Fruit fly (Drosophila melanogaster): ENCODE results near the gene Nufip.

The Nufip gene

DNA sequence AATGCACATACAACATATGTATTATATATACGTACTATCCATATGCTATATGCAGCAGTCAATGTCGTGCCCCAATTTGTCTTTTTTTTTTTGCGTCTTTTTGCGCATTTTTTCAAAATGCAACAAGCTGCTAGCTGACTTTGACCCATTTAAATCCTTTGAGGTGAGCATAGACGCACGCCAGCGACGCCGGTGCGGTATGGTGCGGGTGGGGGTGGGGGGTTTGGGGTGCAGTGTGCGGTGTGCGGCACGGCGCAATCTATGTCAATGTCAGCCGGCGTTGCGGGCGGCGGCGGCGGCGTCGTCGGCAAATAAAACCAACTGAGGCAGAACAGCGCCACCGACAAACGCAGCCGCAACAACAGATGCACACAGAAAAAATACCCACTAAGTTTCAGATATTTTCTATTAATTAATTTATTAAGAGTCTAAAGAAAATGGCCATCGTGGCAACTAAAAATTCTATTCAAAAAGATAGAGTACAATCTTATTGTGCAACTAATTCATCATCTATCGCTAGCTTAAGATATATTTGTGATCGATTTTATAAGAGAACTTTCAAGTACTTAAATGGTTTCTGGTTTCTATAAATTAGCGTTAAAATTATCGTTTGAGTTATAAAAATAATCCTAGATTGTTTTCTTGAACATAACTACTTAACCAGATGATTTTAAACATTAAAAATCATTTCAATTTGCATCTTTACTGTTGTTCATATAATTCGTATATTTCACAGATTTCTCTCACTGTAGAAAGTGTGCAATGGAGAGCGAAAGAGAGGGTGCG, 47.1 kb upstream of the Nufip start (continued):
- TF ChIP-seq Hmx (GFP tag; optimal IDR thresholded peaks at IDR 0.05) (no peak), Ptx1 (GFP tag; IDR thresholded peaks at IDR 0.05) (peak; percentile 29; the same call in 1 of the 2 replicates), CG4404 (GFP tag; IDR thresholded peaks at IDR 0.05) (no peak), CG42726 (GFP tag; IDR thresholded peaks at IDR 0.05; ENCODE audit: partially characterized antibody) (no peak), CG4424 (GFP tag; optimal IDR thresholded peaks at IDR 0.05) (peak; percentile 15), CkIIα-i1 (GFP tag; IDR thresholded peaks at IDR 0.05) (no peak), Fer2 (tag; optimal IDR thresholded peaks at IDR 0.05) (no peak), Dll (GFP tag; IDR thresholded peaks at IDR 0.05; ENCODE audit: partially characterized antibody) (no peak), bowl (GFP tag; IDR thresholded peaks at IDR 0.05) (no peak), CG8924 (tag; optimal IDR thresholded peaks at IDR 0.05) (peak; percentile 36), sd (tag; optimal IDR thresholded peaks at IDR 0.05) (no peak), CG11723 (GFP tag; optimal IDR thresholded peaks at IDR 0.05) (no peak), pho (GFP tag; optimal IDR thresholded peaks at IDR 0.05) (no peak), CG17912 (GFP tag; optimal IDR thresholded peaks at IDR 0.05) (no peak), hkb (optimal IDR thresholded peaks at IDR 0.05) (no peak), hkb (GFP tag; IDR thresholded peaks at IDR 0.05) (peak; percentile 10; the same call in 1 of the 2 replicates), Hmr (GFP tag; optimal IDR thresholded peaks at IDR 0.05) (no peak), CG30403 (GFP tag; optimal IDR thresholded peaks at IDR 0.05) (peak; percentile 33), NC2α (GFP tag; optimal IDR thresholded peaks at IDR 0.05) (no peak), zen (tag; optimal IDR thresholded peaks at IDR 0.05) (no peak), Oli (tag; optimal IDR thresholded peaks at IDR 0.05) (peak; percentile 67), CG15011 (GFP tag; optimal IDR thresholded peaks at IDR 0.05) (no peak), jigr1 (GFP tag; IDR thresholded peaks at IDR 0.05) (no peak), CG3065 (GFP tag; optimal IDR thresholded peaks at IDR 0.05) (no peak), CrebB (tag; optimal IDR thresholded peaks at IDR 0.05) (no peak), lab (GFP tag; optimal IDR thresholded peaks at IDR 0.05) (no peak), br (optimal IDR thresholded peaks at IDR 0.05) (no peak), zfh1 (GFP tag; IDR thresholded peaks at IDR 0.05) (no peak), Ssrp (tag; optimal IDR thresholded peaks at IDR 0.05) (peak; percentile 29), CG6689 (GFP tag; IDR thresholded peaks at IDR 0.05) (peak; percentile 13; the same call in 1 of the 2 replicates), Gsc (GFP tag; IDR thresholded peaks at IDR 0.05) (no peak), D19A (tag; optimal IDR thresholded peaks at IDR 0.05) (peak; percentile 18), CG2875 (GFP tag; optimal IDR thresholded peaks at IDR 0.05) (peak; percentile 19), Hr39 (optimal IDR thresholded peaks at IDR 0.05) (no peak), CG5180 (GFP tag; optimal IDR thresholded peaks at IDR 0.05) (peak; percentile 26), zfh2 (GFP tag; optimal IDR thresholded peaks at IDR 0.05) (no peak), pb (GFP tag; optimal IDR thresholded peaks at IDR 0.05) (no peak), CG3163 (GFP tag; optimal IDR thresholded peaks at IDR 0.05) (no peak), CG16813 (GFP tag; IDR thresholded peaks at IDR 0.05; ENCODE audit: partially characterized antibody) (no peak), Mad (GFP tag; optimal IDR thresholded peaks at IDR 0.05) (no peak), knrl (GFP tag; IDR thresholded peaks at IDR 0.05; ENCODE audit: partially characterized antibody) (no peak), phol (tag; optimal IDR thresholded peaks at IDR 0.05) (peak; percentile 69), ssp (GFP tag; IDR thresholded peaks at IDR 0.05) (no peak), row (GFP tag; IDR thresholded peaks at IDR 0.05) (no peak), CG13424 (tag; optimal IDR thresholded peaks at IDR 0.05) (peak; percentile 50), unpg (GFP tag; optimal IDR thresholded peaks at IDR 0.05) (no peak), gro (GFP tag; optimal IDR thresholded peaks at IDR 0.05) (no peak), crol (GFP tag; IDR thresholded peaks at IDR 0.05) (peak; percentile 72), CG11093 (GFP tag; IDR thresholded peaks at IDR 0.05) (0 out of 3 replicates have a peak, but pooled peaks have one; percentile 17), Sox102F (GFP tag; optimal IDR thresholded peaks at IDR 0.05) (peak; percentile 45)

Data from whole organism, embryonic.